Worm (Caenorhabditis elegans): ENCODE results near the gene pyp-1.

Gene pyp-1

DNA sequence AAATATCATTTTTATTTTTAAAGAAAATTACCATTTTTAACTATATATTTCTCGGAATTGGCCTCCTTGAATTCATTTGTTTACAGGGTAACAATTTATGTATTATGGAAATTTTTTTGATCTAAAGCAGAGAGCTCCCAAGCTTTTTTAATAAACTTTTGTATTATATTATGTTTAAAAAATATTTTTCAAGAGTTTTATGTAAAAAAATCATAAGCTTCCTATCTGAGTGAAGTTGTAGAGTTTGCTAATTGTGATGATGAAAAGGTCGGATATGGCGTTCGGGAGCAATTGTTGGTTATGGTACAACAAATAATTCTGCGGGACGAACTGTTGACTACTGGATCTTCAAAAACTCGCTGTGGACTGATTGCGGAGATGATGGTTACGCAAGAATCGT lies 22.6 kb upstream of the pyp-1 start, which contains the start of gene F44D12.19:
Gene F44D12.19 (plus strand): TSS at position 301 of the 400 bp plus-strand sequence.
- TF ChIP-seq ztf-1 (GFP tag; conservative IDR thresholded peaks at IDR 0.05) (no peak), lin-13 (GFP tag; optimal IDR thresholded peaks at IDR 0.05) (no peak), unc-62 (GFP tag; optimal IDR thresholded peaks at IDR 0.05) (no peak), nhr-11 (tag; optimal IDR thresholded peaks at IDR 0.05) (no peak), nhr-25 (tag; optimal IDR thresholded peaks at IDR 0.05) (no peak), ama-1 (optimal IDR thresholded peaks at IDR 0.05) (no peak), sem-4 (tag; optimal IDR thresholded peaks at IDR 0.05) (no peak), ceh-82 (tag; optimal IDR thresholded peaks at IDR 0.05) (no peak), gmeb-1 (tag; optimal IDR thresholded peaks at IDR 0.05) (no peak), elt-1 (tag; optimal IDR thresholded peaks at IDR 0.05) (no peak), C34F6.9 (tag; optimal IDR thresholded peaks at IDR 0.05) (no peak), nhr-23 (tag; optimal IDR thresholded peaks at IDR 0.05) (no peak), crh-2 (tag; optimal IDR thresholded peaks at IDR 0.05) (no peak), lsy-2 (tag; optimal IDR thresholded peaks at IDR 0.05) (no peak)

DNA sequence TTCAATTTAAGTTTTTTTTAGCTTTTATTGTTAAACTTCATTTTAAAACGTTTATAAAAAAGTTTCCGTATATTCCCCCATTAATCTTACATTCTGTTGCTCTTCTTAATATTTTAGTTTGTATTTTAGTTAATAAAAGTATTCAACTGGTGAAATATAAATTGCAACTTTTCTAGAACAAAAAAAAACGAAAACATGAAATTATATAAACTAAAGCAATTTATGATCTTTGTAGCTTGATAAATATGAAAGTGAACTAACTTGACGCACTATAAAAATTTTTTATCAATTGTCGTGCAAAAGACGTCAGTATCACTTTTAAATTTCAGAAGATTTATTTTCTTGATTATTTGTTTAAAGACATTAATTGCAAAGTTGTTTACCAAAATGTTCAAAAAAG lies 18.9 kb upstream of the pyp-1 start, which contains the start of gene F44D12.2:
Gene F44D12.2 (minus strand): TSS at position 101 of the 400 bp plus-strand sequence.
- TF ChIP-seq fos-1 (tag; optimal IDR thresholded peaks at IDR 0.05) (peak; percentile 7), lin-13 (GFP tag; optimal IDR thresholded peaks at IDR 0.05) (no peak), ZK546.5 (tag; optimal IDR thresholded peaks at IDR 0.05) (no peak), ama-1 (optimal IDR thresholded peaks at IDR 0.05) (no peak), ztf-11 (tag; optimal IDR thresholded peaks at IDR 0.05) (no peak), nhr-21 (tag; optimal IDR thresholded peaks at IDR 0.05) (no peak)

DNA sequence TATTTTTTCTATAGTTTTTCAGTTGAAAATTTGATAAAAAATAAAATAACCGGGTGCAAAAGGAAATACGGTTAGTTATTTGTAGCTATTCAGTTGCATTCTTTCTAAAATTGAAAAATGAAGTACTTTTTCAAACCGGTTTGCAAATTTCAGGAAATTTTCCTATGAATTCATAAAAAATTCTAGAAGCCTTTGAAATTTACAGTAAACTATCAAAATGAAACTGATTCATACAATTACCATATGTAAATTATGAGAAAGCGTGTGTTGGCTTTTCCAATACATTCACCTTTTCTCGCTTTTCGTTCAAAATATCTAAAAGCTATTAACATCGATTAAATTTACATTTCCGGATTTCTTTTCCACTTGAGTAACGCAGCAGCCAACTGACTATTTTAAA lies 18.3 kb upstream of the pyp-1 start, which contains the start of gene ent-7:
Gene ent-7 (plus strand): TSS at position 301 of the 400 bp plus-strand sequence.
- TF ChIP-seq mab-5 (tag; optimal IDR thresholded peaks at IDR 0.05) (no peak), gmeb-1 (tag; optimal IDR thresholded peaks at IDR 0.05) (no peak), mbf-1 (tag; optimal IDR thresholded peaks at IDR 0.05) (no peak), sma-3 (GFP tag; optimal IDR thresholded peaks at IDR 0.05) (no peak), aly-2 (tag; optimal IDR thresholded peaks at IDR 0.05) (no peak), unc-55 (GFP tag; optimal IDR thresholded peaks at IDR 0.05) (no peak), R02D3.7 (tag; optimal IDR thresholded peaks at IDR 0.05) (no peak), ama-1 (optimal IDR thresholded peaks at IDR 0.05) (no peak), ztf-11 (tag; optimal IDR thresholded peaks at IDR 0.05) (no peak), elt-3 (tag; optimal IDR thresholded peaks at IDR 0.05) (no peak), nhr-10 (tag; optimal IDR thresholded peaks at IDR 0.05) (no peak), blmp-1 (tag; optimal IDR thresholded peaks at IDR 0.05; ENCODE audit: insufficient read depth) (no peak), skn-1 (tag; optimal IDR thresholded peaks at IDR 0.05) (no peak), dmd-4 (tag; optimal IDR thresholded peaks at IDR 0.05) (no peak), fos-1 (tag; optimal IDR thresholded peaks at IDR 0.05) (no peak), ZK546.5 (tag; optimal IDR thresholded peaks at IDR 0.05) (no peak), ceh-82 (tag; optimal IDR thresholded peaks at IDR 0.05) (no peak), F13H6.1 (tag; optimal IDR thresholded peaks at IDR 0.05) (no peak), nhr-21 (tag; optimal IDR thresholded peaks at IDR 0.05) (no peak)

DNA sequence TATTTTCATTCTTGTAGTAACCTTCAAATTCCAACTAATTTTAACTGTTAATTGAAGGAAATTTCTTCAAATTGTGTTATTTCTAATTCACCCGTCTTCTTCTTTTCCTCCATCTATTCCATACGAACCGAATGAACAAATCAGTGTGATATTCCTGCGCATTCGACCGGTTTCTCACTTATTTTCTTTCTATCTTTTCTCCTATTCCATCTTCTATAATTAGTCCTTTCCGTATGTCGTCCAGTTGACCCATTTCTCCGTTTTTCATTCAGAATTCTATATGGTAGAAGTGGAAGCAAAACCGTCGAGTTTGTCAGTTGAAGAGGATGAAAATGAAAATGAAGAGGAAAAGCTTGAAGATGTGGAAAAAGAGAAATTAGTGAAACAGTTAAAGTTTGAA lies 10.8 kb upstream of the pyp-1 start, which contains the start of gene magu-4:
Gene magu-4 (plus strand): TSS at position 218 of the 400 bp plus-strand sequence.
- TF ChIP-seq unc-39 (tag; optimal IDR thresholded peaks at IDR 0.05) (no peak), nhr-25 (tag; optimal IDR thresholded peaks at IDR 0.05) (peak; percentile 17), mab-5 (tag; optimal IDR thresholded peaks at IDR 0.05) (no peak), lsy-2 (tag; optimal IDR thresholded peaks at IDR 0.05) (no peak), nhr-10 (tag; optimal IDR thresholded peaks at IDR 0.05) (no peak), fos-1 (tag; optimal IDR thresholded peaks at IDR 0.05) (no peak), sem-4 (tag; optimal IDR thresholded peaks at IDR 0.05) (no peak), F13H6.1 (tag; optimal IDR thresholded peaks at IDR 0.05) (no peak)

DNA sequence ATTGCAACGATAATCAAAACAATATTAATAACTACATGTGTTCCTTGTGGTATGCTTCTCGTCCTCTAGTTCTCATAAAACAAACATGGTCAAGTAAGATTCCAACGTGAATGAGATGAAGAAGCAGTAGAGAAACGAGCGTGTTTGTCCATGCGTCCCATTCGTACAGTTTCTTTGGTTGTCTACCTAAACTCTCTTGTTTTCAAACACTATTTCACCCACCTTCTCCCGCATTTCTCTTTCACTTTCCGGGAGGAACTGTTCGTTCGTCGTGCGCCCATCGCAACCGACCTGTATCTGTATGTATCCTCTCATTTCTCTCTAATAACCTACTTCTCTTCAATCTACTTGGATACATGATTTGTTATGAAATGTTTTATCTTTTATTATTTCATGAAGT lies 9.0 kb upstream of the pyp-1 start:
- no peak for TF ChIP-seq lin-13 (GFP tag; optimal IDR thresholded peaks at IDR 0.05)
- TF ChIP-seq nhr-6 (tag; optimal IDR thresholded peaks at IDR 0.05): no peak
- peak; percentile 64 for TF ChIP-seq nhr-21 (tag; optimal IDR thresholded peaks at IDR 0.05)
- TF ChIP-seq snpc-4 (tag; optimal IDR thresholded peaks at IDR 0.05): no peak
- TF ChIP-seq nhr-77 (tag; optimal IDR thresholded peaks at IDR 0.05): no peak
- TF ChIP-seq skn-1 (tag; optimal IDR thresholded peaks at IDR 0.05): no peak
- TF ChIP-seq aly-2 (tag; optimal IDR thresholded peaks at IDR 0.05): no peak
- peak; percentile 43 for TF ChIP-seq F13H6.1 (tag; optimal IDR thresholded peaks at IDR 0.05)
- TF ChIP-seq sma-9 (GFP tag; optimal IDR thresholded peaks at IDR 0.05): no peak
- no peak for TF ChIP-seq sma-9 (tag; optimal IDR thresholded peaks at IDR 0.05)
- no peak for TF ChIP-seq nhr-11 (tag; optimal IDR thresholded peaks at IDR 0.05)
- no peak for TF ChIP-seq elt-3 (tag; optimal IDR thresholded peaks at IDR 0.05)
- TF ChIP-seq nhr-237 (tag; optimal IDR thresholded peaks at IDR 0.05): no peak
- no peak for TF ChIP-seq elt-1 (tag; optimal IDR thresholded peaks at IDR 0.05)
- peak; percentile 60 for TF ChIP-seq nhr-25 (tag; optimal IDR thresholded peaks at IDR 0.05)
- no peak for TF ChIP-seq sem-4 (tag; optimal IDR thresholded peaks at IDR 0.05)
- TF ChIP-seq lin-11 (tag; optimal IDR thresholded peaks at IDR 0.05): no peak
- TF ChIP-seq R02D3.7 (tag; optimal IDR thresholded peaks at IDR 0.05): no peak
- no peak for TF ChIP-seq ztf-4 (tag; optimal IDR thresholded peaks at IDR 0.05)
- peak; percentile 11 for TF ChIP-seq nhr-129 (tag; optimal IDR thresholded peaks at IDR 0.05)
- no peak for TF ChIP-seq ZK546.5 (tag; optimal IDR thresholded peaks at IDR 0.05)
- no peak for TF ChIP-seq unc-62 (GFP tag; optimal IDR thresholded peaks at IDR 0.05)
- peak in 1 of 2 experiments; percentile 9 for TF ChIP-seq lsy-2 (tag; optimal IDR thresholded peaks at IDR 0.05)
- TF ChIP-seq unc-39 (tag; optimal IDR thresholded peaks at IDR 0.05): no peak
- TF ChIP-seq alr-1 (tag; optimal IDR thresholded peaks at IDR 0.05): no peak
- TF ChIP-seq mdl-1 (tag; optimal IDR thresholded peaks at IDR 0.05): peak in 1 of 2 experiments; percentile 19
- TF ChIP-seq gmeb-1 (tag; optimal IDR thresholded peaks at IDR 0.05): no peak
- TF ChIP-seq peb-1 (tag; optimal IDR thresholded peaks at IDR 0.05): no peak

Measured in whole organism, L2 larva.